Fruit fly (Drosophila melanogaster) S2 (cell line): ENCODE measurements around the gene Caf1-55.

Experiments
- CG8478 ChIP-seq: fragments of >200 bp; optimal IDR thresholded peaks from 2 replicates; lab custom pipeline; 2018
- CTCF ChIP-seq, 2 experiments: fragments of >200 bp; optimal IDR thresholded peaks; 2 replicates each; lab custom pipeline; 2018

Gene Caf1-55

dm6 chr3R:15225279-15225730 is at the start of gene Caf1-55, which contains the start of gene CG31344:
Gene Caf1-55, plus strand, starts transcription at chr3R:15225576.
Gene CG31344, minus strand, starts transcription at chr3R:15225329.
- no peak for TF ChIP-seq CG8478 (lab: Kevin White, UChicago)
- TF ChIP-seq CTCF (optimal IDR thresholded peaks at IDR 0.05; lab: Kevin White, UChicago), result no peak

- TF ChIP-seq CTCF (optimal IDR thresholded peaks at IDR 0.05; lab: Kevin White, UChicago), result no peak
- no peak for TF ChIP-seq CG8478 (lab: Kevin White, UChicago)
These were observed 48.1 kb upstream of the Caf1-55 start for dm6 chr3R:15177230-15177629.

dm6 chr3R:15181467-15181866 is 43.9 kb upstream of the Caf1-55 start, which contains the start of gene Mf:
Gene Mf, minus strand, starts transcription at chr3R:15181510.
- TF ChIP-seq CG8478 (lab: Kevin White, UChicago), result no peak

- no peak for TF ChIP-seq CTCF (optimal IDR thresholded peaks at IDR 0.05; lab: Kevin White, UChicago)
- TF ChIP-seq CG8478 (lab: Kevin White, UChicago), result no peak
These were observed 29.0 kb upstream of the Caf1-55 start, which contains the start of the genes Kpc1 and CG42542 for dm6 chr3R:15196134-15197034. Gene Kpc1, minus strand, starts transcription at chr3R:15196210. Gene CG42542, plus strand, starts transcription at chr3R:15196598.

dm6 chr3R:15197373-15197772 is 28.0 kb upstream of the Caf1-55 start:
- TF ChIP-seq CTCF (optimal IDR thresholded peaks at IDR 0.05; lab: Kevin White, UChicago) (no peak), CG8478 (lab: Kevin White, UChicago) (no peak)

- TF ChIP-seq CG8478 (lab: Kevin White, UChicago), result no peak
- TF ChIP-seq CTCF (optimal IDR thresholded peaks at IDR 0.05; lab: Kevin White, UChicago), result no peak
These were observed 27.2 kb upstream of the Caf1-55 start for dm6 chr3R:15198052-15198793.

- TF ChIP-seq CG8478 (lab: Kevin White, UChicago) (no peak), CTCF (optimal IDR thresholded peaks at IDR 0.05; lab: Kevin White, UChicago) (no peak)
These were observed 20.2 kb upstream of the Caf1-55 start for dm6 chr3R:15205223-15205622.

- no peak for TF ChIP-seq CTCF (optimal IDR thresholded peaks at IDR 0.05; lab: Kevin White, UChicago)
- no peak for TF ChIP-seq CG8478 (lab: Kevin White, UChicago)
These were observed 19.1 kb upstream of the Caf1-55 start, which contains the start of gene Spn88Ea for dm6 chr3R:15206273-15206672. Gene Spn88Ea, minus strand, starts transcription at chr3R:15206447.

dm6 chr3R:15208712-15209499 is 16.5 kb upstream of the Caf1-55 start, which contains the start of the genes Spn88Eb and Mau2:
Gene Spn88Eb, minus strand, starts transcription at chr3R:15208762.
Gene Mau2, plus strand, starts transcription at chr3R:15209204.
- TF ChIP-seq CTCF (optimal IDR thresholded peaks at IDR 0.05; lab: Kevin White, UChicago) (peak in 1 of 2 experiments; percentile 24), CG8478 (lab: Kevin White, UChicago) (no peak)

- TF ChIP-seq CTCF (optimal IDR thresholded peaks at IDR 0.05; lab: Kevin White, UChicago) (no peak), CG8478 (lab: Kevin White, UChicago) (no peak)
These were observed 11.9 kb upstream of the Caf1-55 start, which contains the start of the genes CG6654 and CG4210 for dm6 chr3R:15213362-15213989. Gene CG6654, minus strand, starts transcription at chr3R:15213658. Gene CG4210, plus strand, starts transcription at chr3R:15213974.

- no peak for TF ChIP-seq CTCF (optimal IDR thresholded peaks at IDR 0.05; lab: Kevin White, UChicago)
- TF ChIP-seq CG8478 (lab: Kevin White, UChicago), result no peak
These were observed 6.4 kb upstream of the Caf1-55 start, which contains the start of the genes SIDL and CG12241 for dm6 chr3R:15218824-15219576. Gene SIDL, minus strand, starts transcription at chr3R:15218874. Gene CG12241, plus strand, starts transcription at chr3R:15219256.

dm6 chr3R:15222973-15223372 is 2.4 kb upstream of the Caf1-55 start, which contains the start of gene Polr2G:
Gene Polr2G, minus strand, starts transcription at chr3R:15223180.
- no peak for TF ChIP-seq CG8478 (lab: Kevin White, UChicago)
- no peak for TF ChIP-seq CTCF (optimal IDR thresholded peaks at IDR 0.05; lab: Kevin White, UChicago)
